Worm (Caenorhabditis elegans) whole organism, L4 larva: Measurements from ENCODE around the gene Y50E8A.1.

Experiments
- F37D6.2 ChIP-seq: sonication (generic microtip); optimal IDR thresholded peaks from 2 replicates; lab custom pipeline; 2016; ENCODE audit warnings: mild to moderate bottlenecking, missing genetic modification characterization, missing compliant biosample characterization
- F44E2.7 ChIP-seq: fragments of 200-800 bp; sonication (Bioruptor generic); IDR thresholded peaks from 2 replicates; pipeline ENCODE4 v2.1.2; 2022; ENCODE audit warnings: missing genetic modification characterization, missing compliant biosample characterization
- F49E8.2 ChIP-seq: sonication (generic microtip); optimal IDR thresholded peaks from 2 replicates; lab custom pipeline; 2016; ENCODE audit warnings: missing compliant biosample characterization, mild to moderate bottlenecking, missing genetic modification characterization, borderline replicate concordance
- T20F7.1 ChIP-seq: fragments of 200-800 bp; sonication (Bioruptor generic); optimal IDR thresholded peaks from 2 replicates; lab custom pipeline; 2018; ENCODE audit warnings: mild to moderate bottlenecking, missing genetic modification characterization, missing compliant biosample characterization
- Y105C5A.15 ChIP-seq: fragments of 200-800 bp; sonication (Bioruptor generic); IDR thresholded peaks from 2 replicates; pipeline ENCODE4 v1.3.6; 2022; ENCODE audit warnings: missing genetic modification characterization, missing compliant biosample characterization
- Y5F2A.4 ChIP-seq: fragments of 200-800 bp; sonication (Bioruptor generic); optimal IDR thresholded peaks from 2 replicates; lab custom pipeline; 2018; ENCODE audit warnings: mild to moderate bottlenecking, missing genetic modification characterization, missing compliant biosample characterization
- Y75B8A.6 ChIP-seq: fragments of 200-800 bp; sonication (Bioruptor generic); IDR thresholded peaks from 2 replicates; pipeline ENCODE4 v1.3.6; 2022; ENCODE audit warnings: missing genetic modification reagents, missing genetic modification characterization, missing compliant biosample characterization
- aha-1 ChIP-seq: fragments of 150-350 bp; peaks from one replicate; lab custom pipeline; 2014; ENCODE audit warnings: missing biosample characterization, missing genetic modification characterization
- arid-1 ChIP-seq: fragments of 200-800 bp; sonication (Bioruptor generic); conservative IDR thresholded peaks from 2 replicates; pipeline ENCODE4 v1.3.6; 2022; ENCODE audit warnings: missing genetic modification reagents, missing genetic modification characterization, missing compliant biosample characterization
- ceh-20 ChIP-seq: fragments of 200-800 bp; sonication (Bioruptor generic); IDR thresholded peaks from 2 replicates; pipeline ENCODE4 v1.3.6; 2022; ENCODE audit warnings: missing genetic modification reagents, missing genetic modification characterization, missing compliant biosample characterization
- ceh-32 ChIP-seq: sonication (generic microtip); optimal IDR thresholded peaks from 2 replicates; lab custom pipeline; 2016; ENCODE audit warnings: mild to moderate bottlenecking, missing genetic modification characterization, missing compliant biosample characterization; ENCODE audit not compliant: poor library complexity
- ceh-44 ChIP-seq: fragments of 200-800 bp; sonication (Bioruptor generic); IDR thresholded peaks from 2 replicates; pipeline ENCODE4 v1.3.6; 2022; ENCODE audit warnings: missing genetic modification reagents, missing genetic modification characterization, missing compliant biosample characterization
- ceh-62 ChIP-seq: sonication (generic microtip); optimal IDR thresholded peaks from 2 replicates; lab custom pipeline; 2017; ENCODE audit warnings: missing biosample characterization, missing genetic modification characterization
- daf-16 ChIP-seq, 3 experiments: sonication (generic microtip); optimal IDR thresholded peaks; 2 replicates each; lab custom pipeline; 2016 to 2017; ENCODE audit warnings: missing genetic modification characterization in 3 of 3, missing genetic modification reagents in 3 of 3, mild to moderate bottlenecking in 2 of 3, missing compliant biosample characterization in 2 of 3, missing biosample characterization in 1 of 3, moderate library complexity in 1 of 3
- daf-19 ChIP-seq: fragments of 200-800 bp; sonication (Bioruptor generic); conservative IDR thresholded peaks from 2 replicates; pipeline ENCODE4 v1.3.6; 2022; ENCODE audit warnings: missing genetic modification characterization, missing compliant biosample characterization
- dmd-9 ChIP-seq: fragments of 200-800 bp; sonication (Bioruptor generic); IDR thresholded peaks from 2 replicates; pipeline ENCODE4 v1.3.6; 2022; ENCODE audit warnings: missing genetic modification reagents, missing genetic modification characterization, missing compliant biosample characterization
- dpl-1 ChIP-seq: fragments of 150-350 bp; optimal IDR thresholded peaks from 2 replicates; lab custom pipeline; 2014; ENCODE audit warnings: missing biosample characterization, missing genetic modification reagents, missing genetic modification characterization
- egl-43 ChIP-seq: fragments of 200-800 bp; sonication (Bioruptor generic); IDR thresholded peaks from 2 replicates; pipeline ENCODE4 v1.3.6; 2022; ENCODE audit warnings: missing genetic modification reagents, missing genetic modification characterization, missing compliant biosample characterization
- fkh-10 ChIP-seq: fragments of 150-350 bp; optimal IDR thresholded peaks from 2 replicates; lab custom pipeline; 2014; ENCODE audit warnings: missing biosample characterization, missing genetic modification reagents, missing genetic modification characterization
- hlh-11 ChIP-seq: fragments of 200-800 bp; sonication (Bioruptor generic); optimal IDR thresholded peaks from 2 replicates; lab custom pipeline; 2018; ENCODE audit warnings: mild to moderate bottlenecking, missing genetic modification characterization, missing compliant biosample characterization
- hlh-30 ChIP-seq: sonication (generic microtip); optimal IDR thresholded peaks from 2 replicates; lab custom pipeline; 2017; ENCODE audit warnings: antibody characterized with exemption, mild to moderate bottlenecking, missing genetic modification characterization, missing compliant biosample characterization; ENCODE audit not compliant: insufficient read depth
- hmg-1.1 ChIP-seq: fragments of 200-800 bp; sonication (Bioruptor generic); IDR thresholded peaks from 2 replicates; pipeline ENCODE4 v1.3.6; 2022; ENCODE audit warnings: missing genetic modification reagents, missing genetic modification characterization, missing compliant biosample characterization
- lim-7 ChIP-seq: fragments of 200-800 bp; sonication (Bioruptor generic); IDR thresholded peaks from 2 replicates; pipeline ENCODE4 v1.3.6; 2022; ENCODE audit warnings: missing genetic modification characterization, missing compliant biosample characterization
- lin-1 ChIP-seq: fragments of 200-800 bp; sonication (Bioruptor generic); IDR thresholded peaks from 2 replicates; pipeline ENCODE4 v1.3.6; 2022; ENCODE audit warnings: missing genetic modification reagents, missing genetic modification characterization, missing compliant biosample characterization
- lin-15B ChIP-seq: fragments of 150-350 bp; sonication (generic microtip); optimal IDR thresholded peaks from 3 replicates; lab custom pipeline; 2014; ENCODE audit warnings: missing biosample characterization, missing genetic modification characterization
- lin-29 ChIP-seq: fragments of 200-800 bp; sonication (Bioruptor generic); IDR thresholded peaks from 2 replicates; pipeline ENCODE4 v1.3.6; 2022; ENCODE audit warnings: missing genetic modification reagents, missing genetic modification characterization, missing compliant biosample characterization
- lin-39 ChIP-seq: fragments of 150-350 bp; optimal IDR thresholded peaks from 2 replicates; lab custom pipeline; 2014; ENCODE audit warnings: missing biosample characterization, missing genetic modification reagents, missing genetic modification characterization
- lsy-2 ChIP-seq, 2 experiments: fragments of 150-350 bp in 1 of 2; sonication (generic microtip) in 1 of 2; optimal IDR thresholded peaks; 2 replicates each; lab custom pipeline; 2014 to 2017; ENCODE audit warnings: missing biosample characterization in 2 of 2, missing genetic modification characterization in 2 of 2
- madf-5 ChIP-seq, 2 experiments: fragments of 200-800 bp; sonication (Bioruptor generic); IDR thresholded peaks; 2 replicates each; pipeline ENCODE4 v1.3.6; 2022; ENCODE audit warnings: missing compliant biosample characterization in 2 of 2, missing genetic modification characterization in 2 of 2
- madf-9 ChIP-seq: fragments of 200-800 bp; sonication (Bioruptor generic); conservative IDR thresholded peaks from 2 replicates; pipeline ENCODE4 v1.3.6; 2022; ENCODE audit warnings: missing genetic modification reagents, missing genetic modification characterization, missing compliant biosample characterization
- mdt-29 ChIP-seq: fragments of 200-800 bp; sonication (Bioruptor generic); IDR thresholded peaks from 2 replicates; pipeline ENCODE4 v1.3.6; 2022; ENCODE audit warnings: missing genetic modification reagents, missing genetic modification characterization, missing compliant biosample characterization
- mes-2 ChIP-seq: sonication (generic microtip); optimal IDR thresholded peaks from 2 replicates; lab custom pipeline; 2016; ENCODE audit warnings: missing genotype, mild to moderate bottlenecking, missing genetic modification characterization, missing compliant biosample characterization; ENCODE audit not compliant: poor library complexity, severe bottlenecking
- mxl-3 ChIP-seq: fragments of 200-800 bp; sonication (Bioruptor generic); optimal IDR thresholded peaks from 2 replicates; lab custom pipeline; 2018; ENCODE audit warnings: mild to moderate bottlenecking, missing genetic modification characterization, missing compliant biosample characterization
- nhr-10 ChIP-seq: fragments of 150-350 bp; optimal IDR thresholded peaks from 2 replicates; lab custom pipeline; 2014; ENCODE audit warnings: missing biosample characterization, missing genetic modification characterization
- nhr-25 ChIP-seq: sonication (generic microtip); optimal IDR thresholded peaks from 2 replicates; lab custom pipeline; 2017; ENCODE audit warnings: missing genetic modification characterization, mild to moderate bottlenecking, missing compliant biosample characterization, antibody characterized with exemption, moderate library complexity, borderline replicate concordance; ENCODE audit not compliant: insufficient read depth
- nhr-28 ChIP-seq: fragments of 150-350 bp; optimal IDR thresholded peaks from 2 replicates; lab custom pipeline; 2014; ENCODE audit warnings: missing biosample characterization, missing genetic modification characterization
- nhr-48 ChIP-seq: sonication (generic microtip); optimal IDR thresholded peaks from 2 replicates; lab custom pipeline; 2016; ENCODE audit warnings: mild to moderate bottlenecking, missing genetic modification characterization, missing compliant biosample characterization
- nhr-6 ChIP-seq: fragments of 150-350 bp; optimal IDR thresholded peaks from 2 replicates; lab custom pipeline; 2014; ENCODE audit warnings: missing biosample characterization, missing genetic modification characterization
- pha-4 ChIP-seq, 2 experiments: fragments of 150-350 bp in 1 of 2; fragments of 200-800 bp in 1 of 2; sonication (Bioruptor generic) in 1 of 2; IDR thresholded peaks in 1 of 2; optimal IDR thresholded peaks in 1 of 2; 2 replicates each; pipeline versions ENCODE4 v1.3.6 to Lab custom; 2014 to 2022; ENCODE audit warnings: missing genetic modification characterization in 2 of 2, missing genetic modification reagents in 2 of 2, missing biosample characterization in 1 of 2, missing compliant biosample characterization in 1 of 2
- php-3 ChIP-seq: fragments of 200-800 bp; sonication (Bioruptor generic); IDR thresholded peaks from 2 replicates; pipeline ENCODE4 v1.3.6; 2022; ENCODE audit warnings: missing genetic modification reagents, missing genetic modification characterization, missing compliant biosample characterization
- sdz-12 ChIP-seq: fragments of 200-800 bp; sonication (Bioruptor generic); optimal IDR thresholded peaks from 2 replicates; lab custom pipeline; 2018; ENCODE audit warnings: mild to moderate bottlenecking, missing genetic modification characterization, missing compliant biosample characterization
- set-16 ChIP-seq: fragments of 200-800 bp; sonication (Bioruptor generic); IDR thresholded peaks from 2 replicates; pipeline ENCODE4 v1.3.6; 2022; ENCODE audit warnings: missing genetic modification reagents, missing genetic modification characterization, missing compliant biosample characterization
- skn-1 ChIP-seq: fragments of 150-350 bp; optimal IDR thresholded peaks from 2 replicates; lab custom pipeline; 2014; ENCODE audit warnings: missing biosample characterization, missing genetic modification characterization
- tag-97 ChIP-seq: fragments of 200-800 bp; sonication (Bioruptor generic); IDR thresholded peaks from 2 replicates; pipeline ENCODE4 v1.3.6; 2022; ENCODE audit warnings: missing genetic modification characterization, missing compliant biosample characterization
- unc-62 ChIP-seq, 3 experiments: fragments of 150-350 bp in 1 of 3; sonication (generic microtip); optimal IDR thresholded peaks in 2 of 3; peaks in 1 of 3; 1 replicate in 1 of 3; 2 replicates in 2 of 3; lab custom pipeline; 2014 to 2017; ENCODE audit warnings: missing biosample characterization in 3 of 3, missing genetic modification characterization in 3 of 3, missing genetic modification reagents in 3 of 3, missing genotype in 1 of 3
- zfp-2 ChIP-seq: sonication (generic microtip); optimal IDR thresholded peaks from 2 replicates; lab custom pipeline; 2016; ENCODE audit warnings: mild to moderate bottlenecking, missing genetic modification characterization, missing compliant biosample characterization
- zip-2 ChIP-seq: fragments of 150-350 bp; optimal IDR thresholded peaks from 2 replicates; lab custom pipeline; 2014; ENCODE audit warnings: missing biosample characterization, missing genetic modification characterization

Y50E8A.1 gene

ce11 chrV:14688097-14688912, 38.4 kb upstream of the Y50E8A.1 start, which contains the start of gene C47E8.11 (continued):
- no peak for TF ChIP-seq tag-97 (GFP tag; lab: Robert Waterston, UW)
- TF ChIP-seq nhr-48 (tag; lab: Kevin White, UChicago), result peak; percentile 13
- TF ChIP-seq unc-62 (GFP tag; optimal IDR thresholded peaks at IDR 0.05 in 1 of 2; lab: Kevin White, UChicago), result no peak
- TF ChIP-seq unc-62 (tag; optimal IDR thresholded peaks at IDR 0.05; lab: Kevin White, UChicago), result no peak
- TF ChIP-seq zip-2 (tag; lab: Kevin White, UChicago), result no peak
- no peak; the same call in 1 of the 2 replicates for TF ChIP-seq Y105C5A.15 (GFP tag; lab: Robert Waterston, UW)
- TF ChIP-seq dpl-1 (GFP tag; lab: Kevin White, UChicago), result peak; percentile 9
- no peak for TF ChIP-seq lin-1
- peak; percentile 92 for TF ChIP-seq nhr-6 (tag; lab: Kevin White, UChicago)
- TF ChIP-seq mes-2, result no peak
- TF ChIP-seq skn-1, result no peak
- TF ChIP-seq egl-43 (GFP tag; lab: Robert Waterston, UW), result no peak
- TF ChIP-seq ceh-44 (GFP tag; lab: Robert Waterston, UW), result no peak
- TF ChIP-seq F49E8.2 (tag; lab: Kevin White, UChicago), result peak; percentile 68
- no peak for TF ChIP-seq Y5F2A.4 (GFP tag; lab: Kevin White, UChicago)
- TF ChIP-seq lin-15B (tag; lab: Kevin White, UChicago), result no peak
- peak; percentile 39 for TF ChIP-seq hmg-1.1 (GFP tag; lab: Robert Waterston, UW)
- TF ChIP-seq nhr-25 (tag; lab: Kevin White, UChicago), result no peak
- TF ChIP-seq arid-1 (GFP tag; lab: Robert Waterston, UW), result peak; percentile 44; the same call in 1 of the 2 replicates
- no peak for TF ChIP-seq ceh-32 (tag; lab: Kevin White, UChicago)
- TF ChIP-seq lim-7 (GFP tag; lab: Robert Waterston, UW), result peak; percentile 65
- TF ChIP-seq hlh-11 (tag; lab: Kevin White, UChicago), result peak; percentile 58
- peak; percentile 64 for TF ChIP-seq T20F7.1 (GFP tag; lab: Kevin White, UChicago)
- TF ChIP-seq Y75B8A.6 (GFP tag; lab: Robert Waterston, UW), result peak; percentile 59
- no peak for TF ChIP-seq mdt-29
- no peak for TF ChIP-seq hlh-30 (tag; lab: Kevin White, UChicago)
- TF ChIP-seq ceh-62 (tag; lab: Kevin White, UChicago), result no peak
- TF ChIP-seq dmd-9 (GFP tag; lab: Robert Waterston, UW), result no peak
- TF ChIP-seq F44E2.7, result no peak
- TF ChIP-seq zfp-2 (tag; lab: Kevin White, UChicago), result no peak
- 0 out of 2 replicates have a peak, but pooled peaks have one; percentile 35 for TF ChIP-seq php-3 (GFP tag; lab: Robert Waterston, UW)
- TF ChIP-seq daf-16 (GFP tag; optimal IDR thresholded peaks at IDR 0.05; lab: Kevin White, UChicago), result no peak
- peak; percentile 86 for TF ChIP-seq daf-16 (tag; optimal IDR thresholded peaks at IDR 0.05; lab: Kevin White, UChicago)
- TF ChIP-seq madf-9 (GFP tag; lab: Robert Waterston, UW), result peak; percentile 2; the same call in 1 of the 2 replicates
- peak; percentile 13 for TF ChIP-seq sdz-12 (GFP tag; lab: Kevin White, UChicago)
- TF ChIP-seq F37D6.2 (tag; lab: Kevin White, UChicago), result no peak
- TF ChIP-seq daf-19 (GFP tag; lab: Robert Waterston, UW), result no peak
- no peak for TF ChIP-seq nhr-28
- TF ChIP-seq mxl-3 (GFP tag; lab: Kevin White, UChicago), result no peak
- no peak for TF ChIP-seq lin-39
- TF ChIP-seq lin-29, result peak; percentile 31; the same call in 1 of the 2 replicates
- peak in 1 of 2 experiments; percentile 87 for TF ChIP-seq lsy-2 (tag; optimal IDR thresholded peaks at IDR 0.05; lab: Kevin White, UChicago)
- TF ChIP-seq fkh-10, result no peak
- TF ChIP-seq aha-1 (tag; lab: Kevin White, UChicago), result peak; percentile 98
- peak; percentile 44; the same call in 1 of the 2 replicates for TF ChIP-seq ceh-20 (GFP tag; lab: Robert Waterston, UW)
- TF ChIP-seq set-16 (GFP tag; lab: Robert Waterston, UW), result peak; percentile 39
- peak; percentile 51 for TF ChIP-seq pha-4 (GFP tag; IDR thresholded peaks at IDR 0.05; lab: Robert Waterston, UW)
- TF ChIP-seq pha-4 (tag; optimal IDR thresholded peaks at IDR 0.05; lab: Kevin White, UChicago), result peak; percentile 67
- no peak for TF ChIP-seq nhr-10
- no peak for TF ChIP-seq madf-5 (GFP tag; IDR thresholded peaks at IDR 0.05; lab: Robert Waterston, UW)
